Worm (Caenorhabditis elegans) whole organism, L4/young adult: ENCODE data around the gene srh-276.

Experiments
- W03F9.2 ChIP-seq: fragments of 150-350 bp; optimal IDR thresholded peaks from 2 replicates; lab custom pipeline; 2014; ENCODE audit warnings: missing biosample characterization, missing genetic modification characterization
- him-1 ChIP-seq: sonication (generic microtip); optimal IDR thresholded peaks from 2 replicates; lab custom pipeline; 2016; ENCODE audit warnings: missing genotype, missing genetic modification reagents, missing genetic modification characterization, missing compliant biosample characterization

- TF ChIP-seq him-1 (tag; lab: Kevin White, UChicago) (no peak), W03F9.2 (tag; lab: Kevin White, UChicago) (no peak)
Measured at ce11 chrV:15529069-15529468, at the start of gene srh-276.
